Worm (Caenorhabditis elegans) whole organism, young adult: ENCODE results near the gene F07G6.8.
"Not testable (repeated sequence)": the region's sequence is repeated elsewhere in the genome, so short reads cannot be mapped to it uniquely, and the experiment has no call there.

Source experiments
- B0261.1 ChIP-seq: sonication (generic microtip); optimal IDR thresholded peaks from 2 replicates; lab custom pipeline; 2016; ENCODE audit warnings: mild to moderate bottlenecking, missing genetic modification characterization, moderate library complexity, missing compliant biosample characterization
- C17E4.6 ChIP-seq: fragments of 200-800 bp; sonication (Bioruptor generic); IDR thresholded peaks from 2 replicates; pipeline ENCODE4 v1.3.6; 2022; ENCODE audit warnings: missing genetic modification reagents, missing genetic modification characterization, missing compliant biosample characterization
- D2030.7 ChIP-seq: fragments of 200-800 bp; sonication (Bioruptor generic); IDR thresholded peaks from 2 replicates; pipeline ENCODE4 v1.3.6; 2022; ENCODE audit warnings: missing genetic modification reagents, missing genetic modification characterization, missing compliant biosample characterization
- F10E7.11 ChIP-seq: sonication (generic microtip); optimal IDR thresholded peaks from 2 replicates; lab custom pipeline; 2017; ENCODE audit warnings: mild to moderate bottlenecking, missing genetic modification characterization, moderate library complexity, missing compliant biosample characterization
- F52B5.7 ChIP-seq: sonication (generic microtip); optimal IDR thresholded peaks from 2 replicates; lab custom pipeline; 2016; ENCODE audit warnings: mild to moderate bottlenecking, missing genetic modification characterization, missing compliant biosample characterization
- ceh-91 ChIP-seq: fragments of 200-800 bp; sonication (Bioruptor generic); IDR thresholded peaks from 2 replicates; pipeline ENCODE4 v1.3.6; 2022; ENCODE audit warnings: missing genetic modification reagents, missing genetic modification characterization, missing compliant biosample characterization
- die-1 ChIP-seq: sonication (generic microtip); optimal IDR thresholded peaks from 2 replicates; lab custom pipeline; 2016; ENCODE audit warnings: missing genotype, mild to moderate bottlenecking, missing genetic modification characterization, missing compliant biosample characterization
- dox-1 ChIP-seq: fragments of 200-800 bp; sonication (Bioruptor generic); IDR thresholded peaks from 2 replicates; pipeline ENCODE4 v1.3.6; 2022; ENCODE audit warnings: missing genetic modification reagents, missing genetic modification characterization, missing compliant biosample characterization
- egl-18 ChIP-seq: fragments of 200-800 bp; sonication (Bioruptor generic); IDR thresholded peaks from 2 replicates; pipeline ENCODE4 v1.3.6; 2022; ENCODE audit warnings: missing genetic modification reagents, missing genetic modification characterization, missing compliant biosample characterization
- egl-44 ChIP-seq: fragments of 200-800 bp; sonication (Bioruptor generic); IDR thresholded peaks from 2 replicates; pipeline ENCODE4 v1.3.6; 2022; ENCODE audit warnings: missing genetic modification reagents, missing genetic modification characterization, missing compliant biosample characterization
- egrh-3 ChIP-seq: fragments of 200-800 bp; sonication (Bioruptor generic); IDR thresholded peaks from 2 replicates; pipeline ENCODE4 v1.3.6; 2022; ENCODE audit warnings: missing genetic modification reagents, missing genetic modification characterization, missing compliant biosample characterization
- him-1 ChIP-seq: sonication (generic microtip); optimal IDR thresholded peaks from 2 replicates; lab custom pipeline; 2016; ENCODE audit warnings: missing genotype, missing genetic modification reagents, missing genetic modification characterization, missing compliant biosample characterization
- hlh-12 ChIP-seq: sonication (generic microtip); optimal IDR thresholded peaks from 2 replicates; lab custom pipeline; 2016; ENCODE audit warnings: missing genetic modification characterization, missing compliant biosample characterization
- hrde-1 ChIP-seq: sonication (generic microtip); optimal IDR thresholded peaks from 2 replicates; lab custom pipeline; 2016; ENCODE audit warnings: missing genetic modification characterization, mild to moderate bottlenecking, missing compliant biosample characterization, moderate library complexity, missing genotype, missing genetic modification reagents, borderline replicate concordance
- lin-26 ChIP-seq: fragments of 200-800 bp; sonication (Bioruptor generic); IDR thresholded peaks from 2 replicates; pipeline ENCODE4 v1.3.6; 2022; ENCODE audit warnings: missing genetic modification reagents, missing genetic modification characterization, missing compliant biosample characterization
- lsl-1 ChIP-seq: fragments of 200-800 bp; sonication (Bioruptor generic); optimal IDR thresholded peaks from 2 replicates; lab custom pipeline; 2018; ENCODE audit warnings: mild to moderate bottlenecking, missing genetic modification characterization, moderate library complexity, missing compliant biosample characterization
- mcd-1 ChIP-seq: fragments of 200-800 bp; sonication (Bioruptor generic); IDR thresholded peaks from 2 replicates; pipeline ENCODE4 v1.3.6; 2022; ENCODE audit warnings: missing genetic modification reagents, missing genetic modification characterization, missing compliant biosample characterization
- mel-28 ChIP-seq: sonication (generic microtip); optimal IDR thresholded peaks from 2 replicates; lab custom pipeline; 2016; ENCODE audit warnings: borderline replicate concordance, mild to moderate bottlenecking, missing genetic modification characterization, missing compliant biosample characterization
- nhr-27 ChIP-seq: fragments of 200-800 bp; sonication (Bioruptor generic); optimal IDR thresholded peaks from 2 replicates; lab custom pipeline; 2018; ENCODE audit warnings: mild to moderate bottlenecking, missing genetic modification characterization, moderate library complexity, missing compliant biosample characterization
- rpc-1 ChIP-seq, 2 experiments: fragments of 150-350 bp in 1 of 2; sonication (generic microtip) in 1 of 2; optimal IDR thresholded peaks; 2 replicates each; lab custom pipeline; 2014 to 2018; ENCODE audit warnings: missing biosample characterization in 1 of 2, missing genetic modification characterization in 1 of 2, missing genetic modification reagents in 1 of 2, missing genotype in 1 of 2
- snpc-1.1 ChIP-seq: sonication (generic microtip); optimal IDR thresholded peaks from 2 replicates; lab custom pipeline; 2017; ENCODE audit warnings: missing genetic modification characterization, mild to moderate bottlenecking, missing compliant biosample characterization, antibody characterized with exemption, moderate library complexity, missing genotype, missing genetic modification reagents; ENCODE audit not compliant: insufficient read depth
- snpc-1.3 ChIP-seq: sonication (generic microtip); optimal IDR thresholded peaks from 2 replicates; lab custom pipeline; 2017; ENCODE audit warnings: missing genetic modification characterization, mild to moderate bottlenecking, missing compliant biosample characterization, antibody characterized with exemption, moderate library complexity, missing genotype, missing genetic modification reagents; ENCODE audit not compliant: insufficient read depth
- snpc-3.4 ChIP-seq: sonication (generic microtip); optimal IDR thresholded peaks from 2 replicates; lab custom pipeline; 2017; ENCODE audit warnings: missing genetic modification characterization, mild to moderate bottlenecking, missing compliant biosample characterization, antibody characterized with exemption, moderate library complexity, missing genotype, missing genetic modification reagents
- snpc-4 ChIP-seq, 5 experiments: fragments of 150-350 bp in 1 of 5; sonication (generic microtip) in 4 of 5; optimal IDR thresholded peaks; 2 replicates each; lab custom pipeline; 2014 to 2018; ENCODE audit warnings: missing genetic modification characterization in 5 of 5, missing biosample characterization in 3 of 5, antibody characterized with exemption in 2 of 5, mild to moderate bottlenecking in 2 of 5, missing compliant biosample characterization in 2 of 5, missing genotype in 2 of 5, moderate library complexity in 2 of 5, missing genetic modification reagents in 1 of 5
- tbp1 ChIP-seq: fragments of 200-800 bp; sonication (Bioruptor generic); optimal IDR thresholded peaks from 2 replicates; lab custom pipeline; 2018; ENCODE audit warnings: mild to moderate bottlenecking, missing genetic modification characterization, missing compliant biosample characterization
- ztf-18 ChIP-seq: sonication (generic microtip); optimal IDR thresholded peaks from 2 replicates; lab custom pipeline; 2016; ENCODE audit warnings: missing genotype, mild to moderate bottlenecking, missing genetic modification characterization, missing compliant biosample characterization
- ztf-25 ChIP-seq: fragments of 200-800 bp; sonication (Bioruptor generic); IDR thresholded peaks from 2 replicates; pipeline ENCODE4 v1.3.6; 2022; ENCODE audit warnings: missing genetic modification reagents, missing genetic modification characterization, missing compliant biosample characterization

Gene F07G6.8

ce11 chrX:1675879-1676278, 44.4 kb downstream of the F07G6.8 start (continued):
- TF ChIP-seq nhr-27 (tag; lab: Kevin White, UChicago) (no peak), mcd-1 (GFP tag; lab: Robert Waterston, UW) (no peak), C17E4.6 (GFP tag; lab: Robert Waterston, UW) (no peak)

- TF ChIP-seq ceh-91 (GFP tag; lab: Robert Waterston, UW) (0 out of 2 replicates have a peak, but pooled peaks have one; percentile 22), ztf-18 (tag; lab: Kevin White, UChicago) (peak; percentile 8), D2030.7 (GFP tag; lab: Robert Waterston, UW) (peak; percentile 76), snpc-4 (GFP tag; optimal IDR thresholded peaks at IDR 0.05; lab: Kevin White, UChicago) (peak; percentile 15), ztf-25 (GFP tag; lab: Robert Waterston, UW) (0 out of 2 replicates have a peak, but pooled peaks have one; percentile 49), him-1 (tag; lab: Kevin White, UChicago) (peak; percentile 70), tbp1 (GFP tag; lab: Kevin White, UChicago) (peak; percentile 77), die-1 (tag; lab: Kevin White, UChicago) (peak; percentile 45), dox-1 (peak; percentile 53), snpc-3.4 (tag; lab: Kevin White, UChicago) (peak; percentile 26), lin-26 (GFP tag; lab: Robert Waterston, UW) (peak; percentile 67; the same call in 1 of the 2 replicates), egl-44 (GFP tag; lab: Robert Waterston, UW) (peak; percentile 58; the same call in 1 of the 2 replicates), egl-18 (GFP tag; lab: Robert Waterston, UW) (0 out of 2 replicates have a peak, but pooled peaks have one; percentile 49), snpc-1.3 (tag; lab: Kevin White, UChicago) (peak; percentile 11), rpc-1 (optimal IDR thresholded peaks at IDR 0.05; lab: Kevin White, UChicago) (peak; percentile 51), rpc-1 (tag; optimal IDR thresholded peaks at IDR 0.05; lab: Kevin White, UChicago) (peak; percentile 80), B0261.1 (tag; lab: Kevin White, UChicago) (peak; percentile 56)
- TF ChIP-seq snpc-4 (tag; optimal IDR thresholded peaks at IDR 0.05; lab: Kevin White, UChicago): not testable (repeated sequence)
- TF ChIP-seq, all 124 proteins: peak for 16; not testable (repeated sequence) for 108
These were observed 45.1 kb downstream of the F07G6.8 start for ce11 chrX:1675147-1675546.

- TF ChIP-seq mel-28 (tag; lab: Kevin White, UChicago) (no peak), hlh-12 (tag; lab: Kevin White, UChicago) (no peak), egrh-3 (GFP tag; lab: Robert Waterston, UW) (no peak), die-1 (tag; lab: Kevin White, UChicago) (no peak), lsl-1 (GFP tag; lab: Kevin White, UChicago) (no peak), snpc-1.1 (tag; lab: Kevin White, UChicago) (no peak), hrde-1 (no peak), F52B5.7 (tag; lab: Kevin White, UChicago) (no peak), F10E7.11 (tag; lab: Kevin White, UChicago) (no peak)
These were observed 46.2 kb downstream of the F07G6.8 start, which contains the start of gene tbx-31 for ce11 chrX:1674056-1674455. Gene tbx-31, minus strand, starts transcription at chrX:1674156.
